Worm (Caenorhabditis elegans): ENCODE data around the gene atg-4.2.
A peak's percentile ranks its signal among the peaks of the same experiment; 100 is the strongest.

DNA sequence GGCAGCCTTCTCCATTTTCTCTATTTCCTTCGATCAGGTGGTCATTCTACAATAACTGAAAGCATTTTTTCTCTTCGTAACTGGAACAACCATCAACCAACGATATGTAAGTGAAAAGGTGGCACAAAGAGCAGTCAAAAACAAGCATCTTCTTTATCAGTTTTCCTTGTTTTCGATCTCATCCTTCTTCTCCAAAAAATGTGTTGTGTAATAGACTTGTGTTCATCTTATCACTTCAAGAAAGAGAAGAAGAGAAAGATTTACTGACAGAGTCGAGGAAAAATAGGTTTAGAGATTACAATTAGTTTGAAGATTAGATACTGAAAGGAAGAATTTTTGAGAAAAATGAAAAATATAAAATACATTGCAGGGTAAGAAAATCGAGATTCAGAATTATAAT is 22.5 kb upstream of the atg-4.2 start:
- TF ChIP-seq elt-2 (tag; optimal IDR thresholded peaks at IDR 0.05) (peak; percentile 17), hlh-8 (tag; optimal IDR thresholded peaks at IDR 0.05) (no peak), fkh-6 (tag; optimal IDR thresholded peaks at IDR 0.05) (no peak), syd-9 (tag; optimal IDR thresholded peaks at IDR 0.05) (no peak), sdc-2 (tag; optimal IDR thresholded peaks at IDR 0.05) (no peak), K02D7.2 (tag; optimal IDR thresholded peaks at IDR 0.05) (no peak), nfya-1 (tag; optimal IDR thresholded peaks at IDR 0.05) (no peak), pha-4 (tag; optimal IDR thresholded peaks at IDR 0.05) (no peak), dve-1 (tag; optimal IDR thresholded peaks at IDR 0.05) (no peak), ama-1 (optimal IDR thresholded peaks at IDR 0.05) (no peak), rnt-1 (tag; optimal IDR thresholded peaks at IDR 0.05) (no peak), nhr-11 (tag; optimal IDR thresholded peaks at IDR 0.05) (no peak)

Data from whole organism, late embryonic.